Worm (Caenorhabditis elegans) whole organism, mixed stage, embryonic: Measurements from ENCODE around the gene rilp-1.

Experiments
- M03D4.4 ChIP-seq: sonication (generic microtip); optimal IDR thresholded peaks from 2 replicates; lab custom pipeline; 2017; ENCODE audit warnings: mild to moderate bottlenecking, missing genetic modification characterization, missing compliant biosample characterization
- blmp-1 ChIP-seq: fragments of 150-350 bp; optimal IDR thresholded peaks from 2 replicates; lab custom pipeline; 2014; ENCODE audit warnings: missing biosample characterization, missing genetic modification characterization
- ceh-39 ChIP-seq: fragments of 150-350 bp; optimal IDR thresholded peaks from 2 replicates; lab custom pipeline; 2014; ENCODE audit warnings: missing biosample characterization, missing genetic modification characterization
- ceh-43 ChIP-seq: fragments of 200-800 bp; sonication (Bioruptor generic); optimal IDR thresholded peaks from 2 replicates; lab custom pipeline; 2018; ENCODE audit warnings: mild to moderate bottlenecking, missing genetic modification characterization, moderate library complexity, missing compliant biosample characterization
- ceh-83 ChIP-seq: fragments of 200-800 bp; sonication (Bioruptor generic); optimal IDR thresholded peaks from 2 replicates; lab custom pipeline; 2018; ENCODE audit warnings: mild to moderate bottlenecking, missing genetic modification characterization, missing compliant biosample characterization
- ces-1 ChIP-seq: fragments of 150-350 bp; optimal IDR thresholded peaks from 2 replicates; lab custom pipeline; 2014; ENCODE audit warnings: missing biosample characterization, missing genetic modification reagents, missing genetic modification characterization
- cnd-1 ChIP-seq: fragments of 200-800 bp; sonication (Bioruptor generic); optimal IDR thresholded peaks from 2 replicates; lab custom pipeline; 2018; ENCODE audit warnings: mild to moderate bottlenecking, missing genetic modification characterization, missing compliant biosample characterization
- drap-1 ChIP-seq: fragments of 200-800 bp; sonication (Bioruptor generic); optimal IDR thresholded peaks from 3 replicates; lab custom pipeline; 2018; ENCODE audit warnings: mild to moderate bottlenecking, missing genetic modification characterization, missing compliant biosample characterization
- elt-1 ChIP-seq: sonication (generic microtip); optimal IDR thresholded peaks from 2 replicates; lab custom pipeline; 2017; ENCODE audit warnings: missing genetic modification characterization, mild to moderate bottlenecking, missing compliant biosample characterization, antibody characterized with exemption, moderate library complexity, borderline replicate concordance; ENCODE audit not compliant: insufficient read depth
- elt-3 ChIP-seq: fragments of 150-350 bp; optimal IDR thresholded peaks from 2 replicates; lab custom pipeline; 2014; ENCODE audit warnings: missing biosample characterization, missing genetic modification characterization
- flh-1 ChIP-seq: fragments of 200-800 bp; sonication (Bioruptor generic); optimal IDR thresholded peaks from 2 replicates; lab custom pipeline; 2018; ENCODE audit warnings: mild to moderate bottlenecking, missing genetic modification characterization, moderate library complexity, missing compliant biosample characterization
- ham-2 ChIP-seq: fragments of 200-800 bp; sonication (Bioruptor generic); optimal IDR thresholded peaks from 2 replicates; lab custom pipeline; 2018; ENCODE audit warnings: mild to moderate bottlenecking, missing genetic modification characterization, missing compliant biosample characterization
- hlh-1 ChIP-seq: fragments of 150-350 bp; optimal IDR thresholded peaks from 2 replicates; lab custom pipeline; 2014; ENCODE audit warnings: missing biosample characterization, missing genetic modification reagents, missing genetic modification characterization
- lin-13 ChIP-seq: fragments of 150-350 bp; optimal IDR thresholded peaks from 2 replicates; lab custom pipeline; 2014; ENCODE audit warnings: missing biosample characterization, missing genetic modification characterization
- lin-32 ChIP-seq: fragments of 200-800 bp; sonication (Bioruptor generic); optimal IDR thresholded peaks from 2 replicates; lab custom pipeline; 2018; ENCODE audit warnings: mild to moderate bottlenecking, missing genetic modification characterization, missing compliant biosample characterization
- mab-5 ChIP-seq: fragments of 150-350 bp; optimal IDR thresholded peaks from 2 replicates; lab custom pipeline; 2014; ENCODE audit warnings: missing biosample characterization, missing genetic modification characterization
- mep-1 ChIP-seq: fragments of 150-350 bp; optimal IDR thresholded peaks from 2 replicates; lab custom pipeline; 2017; ENCODE audit warnings: missing biosample characterization, missing genetic modification reagents, missing genetic modification characterization, inconsistent platforms
- mls-2 ChIP-seq: sonication (generic microtip); optimal IDR thresholded peaks from 2 replicates; lab custom pipeline; 2016; ENCODE audit warnings: mild to moderate bottlenecking, missing genetic modification characterization, moderate library complexity, missing compliant biosample characterization
- nhr-12 ChIP-seq: fragments of 150-350 bp; optimal IDR thresholded peaks from 2 replicates; lab custom pipeline; 2014; ENCODE audit warnings: missing biosample characterization, missing genetic modification characterization
- nhr-237 ChIP-seq: fragments of 150-350 bp; optimal IDR thresholded peaks from 2 replicates; lab custom pipeline; 2014; ENCODE audit warnings: missing biosample characterization, missing genetic modification characterization
- nhr-28 ChIP-seq: fragments of 150-350 bp; optimal IDR thresholded peaks from 2 replicates; lab custom pipeline; 2014; ENCODE audit warnings: missing biosample characterization, missing genetic modification characterization
- pha-4 ChIP-seq: fragments of 150-350 bp; optimal IDR thresholded peaks from 2 replicates; lab custom pipeline; 2018; ENCODE audit warnings: missing biosample characterization, missing genetic modification reagents, missing genetic modification characterization
- sem-2 ChIP-seq: fragments of 200-800 bp; sonication (Bioruptor generic); optimal IDR thresholded peaks from 2 replicates; lab custom pipeline; 2018; ENCODE audit warnings: mild to moderate bottlenecking, missing genetic modification characterization, missing compliant biosample characterization
- snpc-4 ChIP-seq: fragments of 150-350 bp; optimal IDR thresholded peaks from 2 replicates; lab custom pipeline; 2014; ENCODE audit warnings: missing biosample characterization, missing genetic modification characterization
- sptf-1 ChIP-seq: sonication (generic microtip); optimal IDR thresholded peaks from 2 replicates; lab custom pipeline; 2017; ENCODE audit warnings: mild to moderate bottlenecking, missing genetic modification characterization, moderate library complexity, missing compliant biosample characterization
- unc-120 ChIP-seq: sonication (generic microtip); optimal IDR thresholded peaks from 2 replicates; lab custom pipeline; 2017; ENCODE audit warnings: missing genetic modification characterization, missing compliant biosample characterization; ENCODE audit not compliant: poor library complexity, severe bottlenecking
- unc-39 ChIP-seq: fragments of 150-350 bp; optimal IDR thresholded peaks from 2 replicates; lab custom pipeline; 2014; ENCODE audit warnings: missing biosample characterization, missing genetic modification characterization
- unc-62 ChIP-seq: fragments of 150-350 bp; optimal IDR thresholded peaks from 2 replicates; lab custom pipeline; 2014; ENCODE audit warnings: missing biosample characterization, missing genetic modification reagents, missing genetic modification characterization
- zip-8 ChIP-seq: fragments of 150-350 bp; optimal IDR thresholded peaks from 2 replicates; lab custom pipeline; 2014; ENCODE audit warnings: missing biosample characterization, missing genetic modification characterization
- ztf-11 ChIP-seq: fragments of 150-350 bp; optimal IDR thresholded peaks from 2 replicates; lab custom pipeline; 2014; ENCODE audit warnings: missing biosample characterization, missing genetic modification characterization

The rilp-1 gene

DNA sequence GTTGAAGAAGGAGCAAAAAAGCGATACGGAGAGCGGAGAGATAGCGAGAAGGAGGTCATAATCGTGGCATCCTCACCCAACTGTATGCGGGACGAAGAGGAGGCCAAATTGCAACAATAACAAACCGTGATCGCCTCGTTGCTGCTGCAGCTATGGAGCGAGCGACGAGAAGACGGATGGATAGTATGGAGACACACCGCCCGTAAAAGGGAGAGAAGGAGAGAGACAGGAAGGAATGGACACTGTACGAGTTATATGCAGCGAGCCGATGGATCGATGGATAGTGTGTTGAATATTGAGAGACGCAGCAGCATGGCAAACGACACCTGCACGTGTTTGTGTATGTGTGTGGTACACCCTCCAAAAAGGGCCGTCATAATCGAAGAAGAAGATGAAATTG lies 12.2 kb upstream of the rilp-1 start (continued):
- peak; percentile 4 for TF ChIP-seq sem-2 (GFP tag; lab: Kevin White, UChicago)
- peak; percentile 1 for TF ChIP-seq M03D4.4 (tag; lab: Kevin White, UChicago)
- TF ChIP-seq unc-120 = no peak
- no peak for TF ChIP-seq ceh-43 (GFP tag; lab: Kevin White, UChicago)
- TF ChIP-seq, all 35 proteins: peak for 7

DNA sequence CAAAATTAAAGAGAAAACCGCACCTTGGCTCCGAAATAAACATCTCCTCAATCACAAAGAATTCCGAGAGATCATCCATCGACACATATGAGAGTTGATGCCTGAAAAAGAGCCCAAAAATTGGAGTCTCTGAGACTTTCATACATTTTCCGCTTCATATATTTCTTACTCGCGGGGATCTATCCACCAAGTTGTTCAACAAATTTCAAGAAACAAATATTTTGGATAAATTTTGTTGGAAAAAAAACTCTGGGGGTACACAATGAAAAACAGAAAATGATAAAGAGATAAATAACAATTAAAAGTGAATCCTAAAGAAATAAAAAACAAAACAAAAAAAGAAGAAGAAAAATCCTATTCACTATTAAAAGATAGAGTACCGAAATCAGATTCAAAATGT lies 8.9 kb upstream of the rilp-1 start, which contains the start of gene sel-8:
sel-8 (minus strand) TSS at position 101 of the 400 bp plus-strand sequence.
- TF ChIP-seq pha-4 (tag; lab: Kevin White, UChicago) (no peak), lin-13 (tag; lab: Kevin White, UChicago) (no peak), ceh-39 (no peak), cnd-1 (tag; lab: Kevin White, UChicago) (no peak), nhr-28 (tag; lab: Kevin White, UChicago) (no peak), nhr-237 (no peak), unc-62 (GFP tag; lab: Kevin White, UChicago) (no peak), blmp-1 (tag; lab: Kevin White, UChicago) (no peak), sem-2 (GFP tag; lab: Kevin White, UChicago) (no peak), lin-32 (GFP tag; lab: Kevin White, UChicago) (no peak), ceh-43 (GFP tag; lab: Kevin White, UChicago) (no peak), mab-5 (tag; lab: Kevin White, UChicago) (no peak), elt-1 (tag; lab: Kevin White, UChicago) (no peak), drap-1 (GFP tag; lab: Kevin White, UChicago) (no peak), snpc-4 (tag; lab: Kevin White, UChicago) (no peak), unc-39 (tag; lab: Kevin White, UChicago) (no peak), elt-3 (tag; lab: Kevin White, UChicago) (no peak), ham-2 (GFP tag; lab: Kevin White, UChicago) (no peak), mls-2 (no peak)

DNA sequence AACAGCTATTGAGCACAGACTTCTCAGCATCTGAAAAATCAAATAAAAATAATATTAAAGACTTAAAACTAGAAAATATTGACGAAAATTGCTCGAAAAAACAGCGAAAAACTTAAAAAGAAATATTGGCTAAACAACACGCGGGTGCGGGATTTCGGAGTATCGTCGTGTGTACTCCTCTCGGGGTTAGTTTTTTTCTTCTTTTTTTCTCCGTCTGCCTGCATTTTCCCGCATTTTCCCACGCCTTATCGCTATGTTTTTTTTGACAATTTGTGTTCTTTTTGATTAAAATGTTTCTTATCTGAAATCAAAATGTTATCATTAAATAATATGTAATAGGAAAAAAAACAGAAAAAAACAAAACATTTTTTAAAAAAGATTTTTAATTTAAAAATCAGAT lies 5.6 kb upstream of the rilp-1 start, which contains the start of gene mrps-31:
mrps-31 (minus strand) TSS at position 36 of the 400 bp plus-strand sequence.
- TF ChIP-seq blmp-1 (tag; lab: Kevin White, UChicago) (no peak), ceh-39 (no peak), snpc-4 (tag; lab: Kevin White, UChicago) (no peak), ces-1 (GFP tag; lab: Kevin White, UChicago) (no peak), hlh-1 (peak; percentile 9), pha-4 (tag; lab: Kevin White, UChicago) (no peak), ztf-11 (tag; lab: Kevin White, UChicago) (no peak), nhr-12 (tag; lab: Kevin White, UChicago) (no peak), flh-1 (GFP tag; lab: Kevin White, UChicago) (no peak), sptf-1 (no peak), ham-2 (GFP tag; lab: Kevin White, UChicago) (no peak), mep-1 (peak; percentile 30)

DNA sequence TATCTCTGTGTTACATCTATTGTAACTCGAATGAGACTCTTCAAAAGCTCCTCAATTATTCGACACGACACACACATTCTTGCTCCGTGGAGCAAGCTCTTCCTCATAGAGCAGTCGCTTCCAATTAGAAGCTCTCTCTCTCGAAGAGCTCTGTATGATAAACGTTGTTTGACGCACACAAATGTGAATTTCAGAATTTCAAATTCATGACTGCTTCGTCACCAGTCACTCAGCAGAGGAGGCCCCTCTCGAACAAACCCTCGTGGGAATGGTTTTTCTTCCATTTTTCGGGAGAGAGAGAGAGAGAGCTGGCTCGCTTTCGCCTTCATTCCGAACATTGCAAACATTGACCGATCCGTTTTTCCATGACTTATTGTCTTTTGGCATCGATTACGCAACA lies 3.6 kb upstream of the rilp-1 start:
- TF ChIP-seq lin-32 (GFP tag; lab: Kevin White, UChicago) = no peak

DNA sequence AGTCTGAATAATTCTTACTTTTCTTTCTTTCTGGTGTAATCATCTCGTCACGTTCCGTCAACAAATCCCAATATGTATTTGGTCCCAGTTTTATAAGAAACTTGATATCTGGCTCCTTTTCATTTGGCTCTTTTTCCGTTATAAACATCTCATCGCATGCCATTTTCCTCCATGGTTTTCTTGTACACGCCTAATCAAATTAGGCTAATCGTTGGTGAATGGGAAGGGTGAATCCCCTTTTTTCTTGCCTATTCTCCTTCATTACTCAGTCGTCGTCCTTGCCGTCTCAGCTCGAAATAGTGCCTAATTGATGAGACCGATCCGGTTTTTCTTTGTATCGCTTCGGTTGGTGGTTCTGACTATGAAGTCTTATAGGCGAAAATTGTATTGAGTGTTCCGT lies 1.8 kb upstream of the rilp-1 start:
- TF ChIP-seq ces-1 (GFP tag; lab: Kevin White, UChicago) (peak; percentile 66), ceh-83 (no peak), lin-13 (tag; lab: Kevin White, UChicago) (no peak)

DNA sequence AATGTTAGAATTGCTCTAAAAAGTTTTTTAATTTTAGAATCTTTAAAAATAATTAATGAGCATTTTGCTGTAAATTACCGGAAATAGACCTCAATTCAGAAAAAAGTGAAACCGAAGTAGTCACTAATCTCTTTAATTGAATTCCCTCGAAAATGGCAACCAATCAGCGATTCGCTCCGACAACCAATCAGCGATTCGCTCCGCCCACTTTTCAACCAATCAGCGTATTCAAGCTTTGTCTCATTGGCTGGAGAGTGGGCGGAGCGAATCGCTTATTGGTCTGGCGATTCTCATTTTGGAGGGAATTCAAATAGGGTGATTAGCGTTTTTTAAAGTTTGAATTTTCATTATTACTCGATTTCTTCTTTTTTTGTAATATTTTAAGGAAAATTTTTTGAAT lies 1.1 kb upstream of the rilp-1 start:
- TF ChIP-seq zip-8 (tag; lab: Kevin White, UChicago) = no peak
- no peak for TF ChIP-seq ceh-43 (GFP tag; lab: Kevin White, UChicago)
- TF ChIP-seq mls-2 = no peak
- TF ChIP-seq cnd-1 (tag; lab: Kevin White, UChicago) = no peak
